Worm (Caenorhabditis elegans) whole organism, L1 larva: Measurements from ENCODE around the gene egas-3.

Source experiments
- C04F5.9 ChIP-seq: sonication (generic microtip); optimal IDR thresholded peaks from 2 replicates; lab custom pipeline; 2016; ENCODE audit warnings: missing genetic modification characterization, missing compliant biosample characterization
- C16A3.4 ChIP-seq: fragments of 150-350 bp; optimal IDR thresholded peaks from 2 replicates; lab custom pipeline; 2014; ENCODE audit warnings: missing biosample characterization, missing genetic modification characterization
- F16B12.6 ChIP-seq: fragments of 150-350 bp; optimal IDR thresholded peaks from 2 replicates; lab custom pipeline; 2014; ENCODE audit warnings: missing biosample characterization, missing genetic modification characterization
- aha-1 ChIP-seq: fragments of 150-350 bp; optimal IDR thresholded peaks from 2 replicates; lab custom pipeline; 2014; ENCODE audit warnings: missing biosample characterization, missing genetic modification characterization
- ceh-63 ChIP-seq: fragments of 200-800 bp; sonication (Bioruptor generic); optimal IDR thresholded peaks from 2 replicates; lab custom pipeline; 2018; ENCODE audit warnings: mild to moderate bottlenecking, missing genetic modification characterization, missing compliant biosample characterization
- egl-13 ChIP-seq: sonication (generic microtip); optimal IDR thresholded peaks from 2 replicates; lab custom pipeline; 2016; ENCODE audit warnings: missing genotype, missing genetic modification reagents, missing genetic modification characterization, missing compliant biosample characterization
- elt-2 ChIP-seq: sonication (generic microtip); optimal IDR thresholded peaks from 2 replicates; lab custom pipeline; 2016; ENCODE audit warnings: missing genetic modification characterization, mild to moderate bottlenecking, inconsistent platforms, missing compliant biosample characterization, missing genetic modification reagents
- ets-5 ChIP-seq: fragments of 200-800 bp; sonication (Bioruptor generic); IDR thresholded peaks from 2 replicates; pipeline ENCODE4 v1.3.6; 2022; ENCODE audit warnings: missing genetic modification characterization, missing compliant biosample characterization
- fkh-4 ChIP-seq: sonication (generic microtip); optimal IDR thresholded peaks from 2 replicates; lab custom pipeline; 2016; ENCODE audit warnings: missing compliant biosample characterization, missing genetic modification characterization, borderline replicate concordance
- fkh-8 ChIP-seq: sonication (generic microtip); optimal IDR thresholded peaks from 2 replicates; lab custom pipeline; 2016; ENCODE audit warnings: mild to moderate bottlenecking, missing genetic modification characterization, missing compliant biosample characterization
- grh-1 ChIP-seq: fragments of 200-800 bp; sonication (Bioruptor generic); IDR thresholded peaks from 2 replicates; pipeline ENCODE4 v1.3.6; 2022; ENCODE audit warnings: missing genetic modification reagents, missing genetic modification characterization, missing compliant biosample characterization
- hlh-17 ChIP-seq: fragments of 200-800 bp; sonication (Bioruptor generic); optimal IDR thresholded peaks from 2 replicates; lab custom pipeline; 2018; ENCODE audit warnings: missing genetic modification characterization, mild to moderate bottlenecking, missing compliant biosample characterization, moderate library complexity, borderline replicate concordance
- lin-15B ChIP-seq: fragments of 150-350 bp; sonication (generic microtip); optimal IDR thresholded peaks from 3 replicates; lab custom pipeline; 2014; ENCODE audit warnings: missing biosample characterization, missing genetic modification characterization
- lin-35 ChIP-seq, 2 experiments: fragments of 150-350 bp; optimal IDR thresholded peaks; 2 replicates each; lab custom pipeline; 2014; ENCODE audit warnings: missing biosample characterization in 2 of 2, missing genetic modification characterization in 2 of 2, missing genetic modification reagents in 2 of 2
- lir-3 ChIP-seq: sonication (generic microtip); optimal IDR thresholded peaks from 2 replicates; lab custom pipeline; 2016; ENCODE audit warnings: mild to moderate bottlenecking, missing genetic modification characterization, moderate library complexity, missing compliant biosample characterization; ENCODE audit not compliant: poor library complexity
- lsy-2 ChIP-seq, 2 experiments: fragments of 150-350 bp; optimal IDR thresholded peaks; 2 replicates each; lab custom pipeline; 2014; ENCODE audit warnings: missing biosample characterization in 2 of 2, missing genetic modification characterization in 2 of 2
- mab-9 ChIP-seq: fragments of 200-800 bp; sonication (Bioruptor generic); IDR thresholded peaks from 2 replicates; pipeline ENCODE4 v1.3.6; 2022; ENCODE audit warnings: missing genetic modification reagents, missing genetic modification characterization, missing compliant biosample characterization
- nhr-19 ChIP-seq: fragments of 200-800 bp; sonication (Bioruptor generic); conservative IDR thresholded peaks from 2 replicates; pipeline ENCODE4 v1.3.6; 2022; ENCODE audit warnings: missing genetic modification characterization, missing compliant biosample characterization
- nhr-28 ChIP-seq: fragments of 150-350 bp; optimal IDR thresholded peaks from 2 replicates; lab custom pipeline; 2014; ENCODE audit warnings: missing biosample characterization, missing genetic modification characterization
- nhr-71 ChIP-seq: sonication (generic microtip); optimal IDR thresholded peaks from 2 replicates; lab custom pipeline; 2016; ENCODE audit warnings: mild to moderate bottlenecking, missing genetic modification characterization, moderate library complexity, missing compliant biosample characterization
- nhr-76 ChIP-seq: sonication (generic microtip); optimal IDR thresholded peaks from 2 replicates; lab custom pipeline; 2017; ENCODE audit warnings: missing biosample characterization, missing genetic modification characterization
- nhr-84 ChIP-seq: sonication (generic microtip); optimal IDR thresholded peaks from 2 replicates; lab custom pipeline; 2017; ENCODE audit warnings: missing biosample characterization, missing genetic modification characterization
- nhr-90 ChIP-seq: sonication (generic microtip); optimal IDR thresholded peaks from 2 replicates; lab custom pipeline; 2016; ENCODE audit warnings: mild to moderate bottlenecking, missing genetic modification characterization, missing compliant biosample characterization; ENCODE audit not compliant: poor library complexity
- skn-1 ChIP-seq: fragments of 150-350 bp; optimal IDR thresholded peaks from 2 replicates; lab custom pipeline; 2014; ENCODE audit warnings: missing biosample characterization, missing genetic modification characterization
- snpc-4 ChIP-seq: fragments of 150-350 bp; optimal IDR thresholded peaks from 2 replicates; lab custom pipeline; 2014; ENCODE audit warnings: missing biosample characterization, missing genetic modification characterization
- snu-23 ChIP-seq: sonication (generic microtip); optimal IDR thresholded peaks from 2 replicates; lab custom pipeline; 2016; ENCODE audit warnings: missing genetic modification characterization, missing compliant biosample characterization
- sox-4 ChIP-seq: sonication (generic microtip); optimal IDR thresholded peaks from 2 replicates; lab custom pipeline; 2016; ENCODE audit warnings: missing genetic modification characterization, missing compliant biosample characterization
- sup-37 ChIP-seq: fragments of 200-800 bp; sonication (Bioruptor generic); optimal IDR thresholded peaks from 2 replicates; lab custom pipeline; 2018; ENCODE audit warnings: mild to moderate bottlenecking, missing genetic modification characterization, missing compliant biosample characterization
- swsn-7 ChIP-seq: sonication (generic microtip); optimal IDR thresholded peaks from 2 replicates; lab custom pipeline; 2016; ENCODE audit warnings: missing genetic modification characterization, missing compliant biosample characterization
- tlp-1 ChIP-seq: fragments of 150-350 bp; optimal IDR thresholded peaks from 2 replicates; lab custom pipeline; 2014; ENCODE audit warnings: missing biosample characterization, missing genetic modification characterization
- unc-130 ChIP-seq: fragments of 150-350 bp; optimal IDR thresholded peaks from 2 replicates; lab custom pipeline; 2017; ENCODE audit warnings: missing biosample characterization, missing genetic modification characterization, inconsistent platforms
- unc-62 ChIP-seq: fragments of 150-350 bp; optimal IDR thresholded peaks from 2 replicates; lab custom pipeline; 2014; ENCODE audit warnings: missing biosample characterization, missing genetic modification reagents, missing genetic modification characterization
- vab-15 ChIP-seq: sonication (generic microtip); optimal IDR thresholded peaks from 2 replicates; lab custom pipeline; 2017; ENCODE audit warnings: missing genotype, mild to moderate bottlenecking, missing genetic modification characterization, missing compliant biosample characterization
- zip-4 ChIP-seq: fragments of 200-800 bp; sonication (Bioruptor generic); optimal IDR thresholded peaks from 2 replicates; lab custom pipeline; 2018; ENCODE audit warnings: mild to moderate bottlenecking, missing genetic modification characterization, moderate library complexity, missing compliant biosample characterization
- ztf-11 ChIP-seq, 2 experiments: sonication (generic microtip); optimal IDR thresholded peaks; 2 replicates each; lab custom pipeline; 2016 to 2017; ENCODE audit warnings: missing genetic modification characterization in 2 of 2, missing biosample characterization in 1 of 2, missing compliant biosample characterization in 1 of 2
- ztf-4 ChIP-seq: fragments of 150-350 bp; optimal IDR thresholded peaks from 2 replicates; lab custom pipeline; 2014; ENCODE audit warnings: missing biosample characterization, missing genetic modification characterization

Gene egas-3

ce11 chrV:18657391-18657790 is 21.2 kb upstream of the egas-3 start:
- TF ChIP-seq lin-15B (tag; lab: Kevin White, UChicago) (no peak), zip-4 (GFP tag; lab: Kevin White, UChicago) (no peak), nhr-28 (tag; lab: Kevin White, UChicago) (no peak), ceh-63 (GFP tag; lab: Kevin White, UChicago) (no peak), lsy-2 (tag; optimal IDR thresholded peaks at IDR 0.05; lab: Kevin White, UChicago) (no peak), fkh-8 (tag; lab: Kevin White, UChicago) (no peak), F16B12.6 (tag; lab: Kevin White, UChicago) (no peak), grh-1 (GFP tag; lab: Robert Waterston, UW) (no peak), nhr-76 (tag; lab: Kevin White, UChicago) (no peak), ztf-4 (tag; lab: Kevin White, UChicago) (no peak), nhr-19 (GFP tag; lab: Robert Waterston, UW) (no peak), ztf-11 (tag; optimal IDR thresholded peaks at IDR 0.05; lab: Kevin White, UChicago) (no peak), sup-37 (GFP tag; lab: Kevin White, UChicago) (no peak)

- TF ChIP-seq lsy-2 (tag; optimal IDR thresholded peaks at IDR 0.05; lab: Kevin White, UChicago) (no peak), snu-23 (no peak), ets-5 (GFP tag; lab: Robert Waterston, UW) (no peak), skn-1 (tag; lab: Kevin White, UChicago) (no peak), nhr-19 (GFP tag; lab: Robert Waterston, UW) (no peak), aha-1 (tag; lab: Kevin White, UChicago) (no peak)
- TF ChIP-seq, all 84 proteins: peak for 0
Observed at ce11 chrV:18656363-18656762, 20.2 kb upstream of the egas-3 start.

ce11 chrV:18650043-18650442 is 13.9 kb upstream of the egas-3 start, which contains the start of gene egas-2:
TSS of gene egas-2 (plus strand) at chrV:18650343.
- TF ChIP-seq C16A3.4 (tag; lab: Kevin White, UChicago) = no peak
- TF ChIP-seq fkh-4 = no peak
- TF ChIP-seq mab-9 (GFP tag; lab: Robert Waterston, UW) = no peak
- TF ChIP-seq hlh-17 (GFP tag; lab: Kevin White, UChicago) = no peak
- TF ChIP-seq lir-3 = no peak
- no peak for TF ChIP-seq snpc-4

ce11 chrV:18644258-18644657 is 8.1 kb upstream of the egas-3 start:
- no peak for TF ChIP-seq unc-62 (GFP tag; lab: Kevin White, UChicago)
- TF ChIP-seq C04F5.9 = no peak
- TF ChIP-seq tlp-1 (tag; lab: Kevin White, UChicago) = no peak
- TF ChIP-seq vab-15 = no peak
- no peak for TF ChIP-seq nhr-71 (tag; lab: Kevin White, UChicago)
- no peak for TF ChIP-seq unc-130 (tag; lab: Kevin White, UChicago)
- TF ChIP-seq nhr-84 (tag; lab: Kevin White, UChicago) = no peak
- no peak for TF ChIP-seq lin-35 (GFP tag; optimal IDR thresholded peaks at IDR 0.05; lab: Kevin White, UChicago)
- no peak for TF ChIP-seq egl-13 (tag; lab: Kevin White, UChicago)
- no peak for TF ChIP-seq sox-4 (tag; lab: Kevin White, UChicago)
- TF ChIP-seq nhr-90 (tag; lab: Kevin White, UChicago) = no peak
- TF ChIP-seq elt-2 (tag; lab: Kevin White, UChicago) = no peak
- TF ChIP-seq F16B12.6 (tag; lab: Kevin White, UChicago) = no peak
- no peak for TF ChIP-seq swsn-7 (tag; lab: Kevin White, UChicago)
